Worm (Caenorhabditis elegans): Measurements from ENCODE around the gene pxl-1.

The pxl-1 gene

DNA sequence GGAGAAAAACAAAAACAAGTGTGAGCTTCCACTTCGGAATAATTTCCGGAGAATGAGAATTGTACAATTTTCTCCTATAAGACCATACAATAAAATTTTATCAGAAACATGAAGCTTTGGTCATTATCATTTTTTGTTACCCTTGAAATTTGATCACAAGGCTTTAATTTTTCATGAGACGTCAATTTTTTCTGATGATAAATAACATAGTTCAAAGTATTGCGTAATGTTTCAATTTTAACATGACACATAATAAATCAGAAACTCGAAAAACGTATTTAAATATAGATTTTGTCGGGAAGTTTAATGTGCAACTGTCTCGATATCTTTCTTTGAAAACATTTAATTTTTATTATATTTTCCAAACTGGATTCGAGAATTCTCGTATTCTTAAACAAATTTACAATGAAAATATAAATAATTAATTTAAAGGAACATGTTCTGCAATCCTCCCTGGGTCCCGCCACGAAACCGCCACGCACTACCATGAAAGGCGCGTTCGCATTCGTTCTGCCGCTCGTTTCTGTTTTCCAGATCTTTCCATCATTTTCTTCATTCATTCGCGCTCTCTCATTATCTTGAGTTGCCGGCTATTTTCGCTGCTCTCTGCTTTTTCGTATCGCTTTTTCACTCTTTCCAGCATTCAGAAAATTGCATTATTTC is 43.1 kb upstream of the pxl-1 start (continued):
- TF ChIP-seq nhr-80 (tag; optimal IDR thresholded peaks at IDR 0.05) (peak; percentile 46), zfh-2 (GFP tag; conservative IDR thresholded peaks at IDR 0.05) (no peak), cebp-2 (GFP tag; IDR thresholded peaks at IDR 0.05) (no peak), Y95B8A.8 (GFP tag; IDR thresholded peaks at IDR 0.05) (peak; percentile 89), hmg-1.2 (GFP tag; IDR thresholded peaks at IDR 0.05) (peak; percentile 37; the same call in 1 of the 2 replicates), lir-1 (GFP tag; conservative IDR thresholded peaks at IDR 0.05) (0 out of 2 replicates have a peak, but pooled peaks have one; percentile 5), sea-2 (GFP tag; IDR thresholded peaks at IDR 0.05) (no peak), lag-1 (GFP tag; IDR thresholded peaks at IDR 0.05) (no peak), ceh-79 (tag; optimal IDR thresholded peaks at IDR 0.05) (no peak), rpc-1 (optimal IDR thresholded peaks at IDR 0.05) (no peak), rpc-1 (tag; optimal IDR thresholded peaks at IDR 0.05) (no peak), Y53G8AR.9 (GFP tag; conservative IDR thresholded peaks at IDR 0.05) (0 out of 2 replicates have a peak, but pooled peaks have one; percentile 14), hrde-1 (tag; optimal IDR thresholded peaks at IDR 0.05; ENCODE audit: borderline replicate concordance) (peak; percentile 54), xnd-1 (tag; optimal IDR thresholded peaks at IDR 0.05) (peak; percentile 86), atf-7 (tag; optimal IDR thresholded peaks at IDR 0.05) (no peak), pbrm-1 (GFP tag; IDR thresholded peaks at IDR 0.05) (peak; percentile 53), B0336.3 (GFP tag; IDR thresholded peaks at IDR 0.05) (peak; percentile 44), ama-1 (optimal IDR thresholded peaks at IDR 0.05) (no peak), ama-1 (GFP tag; optimal IDR thresholded peaks at IDR 0.05) (no peak), chd-7 (tag; optimal IDR thresholded peaks at IDR 0.05) (no peak), fkh-3 (tag; optimal IDR thresholded peaks at IDR 0.05) (no peak), F22D6.2 (tag; optimal IDR thresholded peaks at IDR 0.05) (no peak), cebp-1 (GFP tag; IDR thresholded peaks at IDR 0.05) (peak; percentile 64; the same call in 1 of the 2 replicates), cebp-1 (tag; optimal IDR thresholded peaks at IDR 0.05) (no peak), nfya-2 (GFP tag; IDR thresholded peaks at IDR 0.05) (no peak), let-526 (GFP tag; IDR thresholded peaks at IDR 0.05) (no peak), unc-62 (GFP tag; optimal IDR thresholded peaks at IDR 0.05) (peak; percentile 87), aptf-3 (GFP tag; IDR thresholded peaks at IDR 0.05) (no peak), lin-35 (GFP tag; optimal IDR thresholded peaks at IDR 0.05) (peak in 1 of 3 experiments; percentile 35), zim-3 (tag; optimal IDR thresholded peaks at IDR 0.05) (no peak), attf-3 (GFP tag; conservative IDR thresholded peaks at IDR 0.05) (no peak), F33H1.4 (GFP tag; IDR thresholded peaks at IDR 0.05) (peak; percentile 96), egrh-3 (GFP tag; IDR thresholded peaks at IDR 0.05) (peak; percentile 35; the same call in 1 of the 2 replicates), ceh-91 (GFP tag; IDR thresholded peaks at IDR 0.05) (peak; percentile 93), F10E7.11 (tag; optimal IDR thresholded peaks at IDR 0.05) (no peak), F37B4.10 (GFP tag; IDR thresholded peaks at IDR 0.05) (no peak), ztf-22 (GFP tag; optimal IDR thresholded peaks at IDR 0.05) (no peak), sdz-38 (tag; optimal IDR thresholded peaks at IDR 0.05) (no peak), lin-54 (GFP tag; optimal IDR thresholded peaks at IDR 0.05) (peak; percentile 75), mes-4 (tag; optimal IDR thresholded peaks at IDR 0.05) (no peak), athp-1 (tag; optimal IDR thresholded peaks at IDR 0.05) (peak; percentile 10), mcd-1 (GFP tag; IDR thresholded peaks at IDR 0.05) (peak; percentile 43; the same call in 1 of the 2 replicates), C17E4.6 (GFP tag; IDR thresholded peaks at IDR 0.05) (0 out of 2 replicates have a peak, but pooled peaks have one; percentile 29), lsy-27 (tag; optimal IDR thresholded peaks at IDR 0.05; ENCODE audit: borderline replicate concordance, insufficient read depth) (no peak), snpc-1.1 (tag; optimal IDR thresholded peaks at IDR 0.05; ENCODE audit: insufficient read depth) (no peak), F49E8.2 (tag; optimal IDR thresholded peaks at IDR 0.05; ENCODE audit: insufficient read depth) (peak; percentile 52), ztf-26 (tag; optimal IDR thresholded peaks at IDR 0.05) (no peak), ets-4 (GFP tag; optimal IDR thresholded peaks at IDR 0.05) (no peak), madf-10 (tag; optimal IDR thresholded peaks at IDR 0.05) (no peak)

All from whole organism, young adult.